Fruit fly (Drosophila melanogaster) Kc167 (cell line): ENCODE data around the gene CG11594.

Experiments
- Sin3A ChIP-seq: fragments of >200 bp; optimal IDR thresholded peaks from 2 replicates; lab custom pipeline; 2018; ENCODE audit warnings: missing external identifiers
- h ChIP-seq: fragments of >200 bp; optimal IDR thresholded peaks from 3 replicates; lab custom pipeline; 2018; ENCODE audit warnings: missing external identifiers
- insv ChIP-seq: fragments of >200 bp; optimal IDR thresholded peaks from 3 replicates; lab custom pipeline; 2018; ENCODE audit warnings: missing external identifiers
- psq ChIP-seq: fragments of >200 bp; optimal IDR thresholded peaks from 2 replicates; lab custom pipeline; 2017; ENCODE audit warnings: missing external identifiers
- ttk ChIP-seq: sonication (Bioruptor generic); optimal IDR thresholded peaks from 2 replicates; lab custom pipeline; 2017; ENCODE audit warnings: missing external identifiers

dm6 chr3L:4055438-4055962, 29.7 kb upstream of the CG11594 start:
- TF ChIP-seq h (lab: Kevin White, UChicago) (no peak), insv (no peak), ttk (no peak), psq (no peak), Sin3A (lab: Kevin White, UChicago) (no peak)
